Fruit fly (Drosophila melanogaster): ENCODE measurements around the gene Dhfr.

Gene Dhfr

dm6 chr3R:16453597-16453996 is 27.4 kb upstream of the Dhfr start, which contains the start of gene Pak3 (continued):
- TF ChIP-seq toy (GFP tag; IDR thresholded peaks at IDR 0.05) (no peak), CG4328 (GFP tag; optimal IDR thresholded peaks at IDR 0.05) (no peak), Elba2 (GFP tag; optimal IDR thresholded peaks at IDR 0.05) (no peak), chm (GFP tag; IDR thresholded peaks at IDR 0.05) (no peak; the same call in 1 of the 2 replicates), Xbp1 (GFP tag; optimal IDR thresholded peaks at IDR 0.05) (no peak), Dip2 (GFP tag; IDR thresholded peaks at IDR 0.05) (no peak), mirr (GFP tag; optimal IDR thresholded peaks at IDR 0.05) (no peak), aop (GFP tag; IDR thresholded peaks at IDR 0.05) (no peak), Sox102F (GFP tag; optimal IDR thresholded peaks at IDR 0.05) (no peak), CG2116 (GFP tag; optimal IDR thresholded peaks at IDR 0.05) (peak; percentile 60), Myb (GFP tag; optimal IDR thresholded peaks at IDR 0.05) (no peak), CG10543 (GFP tag; optimal IDR thresholded peaks at IDR 0.05) (no peak), vvl (GFP tag; IDR thresholded peaks at IDR 0.05) (peak; percentile 33; the same call in 1 of the 2 replicates), CG15514 (GFP tag; optimal IDR thresholded peaks at IDR 0.05) (peak; percentile 82), CG3838 (GFP tag; optimal IDR thresholded peaks at IDR 0.05) (no peak), E2f1 (GFP tag; IDR thresholded peaks at IDR 0.05) (no peak), wor (GFP tag; IDR thresholded peaks at IDR 0.05) (no peak), az2 (GFP tag; optimal IDR thresholded peaks at IDR 0.05) (no peak), CG14860 (GFP tag; IDR thresholded peaks at IDR 0.05; ENCODE audit: partially characterized antibody) (peak; percentile 53; the same call in 1 of the 3 replicates), Dll (GFP tag; IDR thresholded peaks at IDR 0.05; ENCODE audit: partially characterized antibody) (peak; percentile 60; the same call in 3 of the 4 replicates), MESR4 (GFP tag; optimal IDR thresholded peaks at IDR 0.05) (peak; percentile 74), wek (GFP tag; optimal IDR thresholded peaks at IDR 0.05) (no peak), CG2712 (tag; optimal IDR thresholded peaks at IDR 0.05) (peak; percentile 43), CG4707 (GFP tag; optimal IDR thresholded peaks at IDR 0.05) (no peak), CG15696 (tag; optimal IDR thresholded peaks at IDR 0.05) (no peak), ken (GFP tag; IDR thresholded peaks at IDR 0.05) (no peak), Neu2 (GFP tag; optimal IDR thresholded peaks at IDR 0.05; ENCODE audit: borderline replicate concordance) (no peak), lilli (GFP tag; optimal IDR thresholded peaks at IDR 0.05) (no peak), Optix (GFP tag; IDR thresholded peaks at IDR 0.05) (no peak), CG15073 (GFP tag; optimal IDR thresholded peaks at IDR 0.05) (no peak), Lim3 (GFP tag; IDR thresholded peaks at IDR 0.05) (no peak)

DNA sequence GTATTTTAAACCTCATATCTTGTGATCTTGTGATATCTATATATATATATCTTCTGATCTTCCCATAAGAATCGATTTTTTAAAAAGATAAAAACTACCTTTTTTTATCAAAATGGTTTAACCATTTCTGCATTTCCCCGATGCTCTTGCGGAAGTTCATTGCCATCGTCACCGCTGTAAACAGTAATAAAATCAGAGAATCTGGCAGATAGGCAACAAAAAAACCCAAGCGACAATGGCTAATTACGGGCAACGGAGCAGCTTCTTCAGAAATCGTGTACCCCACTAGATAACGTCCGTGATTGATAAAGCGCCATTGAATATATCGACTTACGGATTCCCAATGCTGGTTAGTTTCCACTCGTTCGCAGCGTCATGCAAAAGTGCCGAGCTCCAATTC is 26.8 kb upstream of the Dhfr start, which contains the start of gene CG10405:
CG10405 (plus strand) TSS at position 301 of the 400 bp plus-strand sequence.
- TF ChIP-seq dysf (GFP tag; IDR thresholded peaks at IDR 0.05) (no peak), sens (GFP tag) (peak; percentile 31)

DNA sequence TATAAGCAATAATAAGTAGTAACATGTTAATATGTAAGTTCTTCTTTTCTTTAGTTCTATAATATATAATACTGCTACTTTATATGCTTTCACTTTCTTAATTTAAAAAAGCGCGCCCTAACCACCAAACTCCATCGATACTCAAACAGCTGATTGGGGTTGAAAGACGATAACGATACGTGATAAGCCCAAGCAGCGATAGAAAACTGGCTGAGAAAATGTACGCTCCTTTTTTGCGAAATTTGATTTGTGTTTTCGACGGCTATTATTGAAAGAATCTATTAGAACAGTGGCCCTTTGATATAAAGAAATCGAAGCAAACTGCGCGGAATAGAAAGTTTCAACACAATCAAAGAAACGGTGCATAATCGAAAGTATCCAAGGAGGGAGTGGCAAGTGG is 25.1 kb upstream of the Dhfr start, which contains the start of gene CG14883:
CG14883 (plus strand) TSS at position 178 of the 400 bp plus-strand sequence.
- TF ChIP-seq Dref (GFP tag; IDR thresholded peaks at IDR 0.05) (peak; percentile 69), crp (GFP tag; optimal IDR thresholded peaks at IDR 0.05) (peak in 1 of 2 experiments; percentile 89), eyg (GFP tag; optimal IDR thresholded peaks at IDR 0.05) (no peak), NfI (GFP tag; optimal IDR thresholded peaks at IDR 0.05) (no peak), row (GFP tag; IDR thresholded peaks at IDR 0.05) (no peak), trem (tag; optimal IDR thresholded peaks at IDR 0.05) (peak; percentile 58), bigmax (GFP tag; optimal IDR thresholded peaks at IDR 0.05) (peak; percentile 79), sna (GFP tag; IDR thresholded peaks at IDR 0.05; ENCODE audit: partially characterized antibody) (peak; percentile 55; the same call in 1 of the 2 replicates), Dll (GFP tag; IDR thresholded peaks at IDR 0.05; ENCODE audit: partially characterized antibody) (peak; percentile 58; the same call in 2 of the 4 replicates), knrl (GFP tag; IDR thresholded peaks at IDR 0.05; ENCODE audit: partially characterized antibody) (0 out of 3 replicates have a peak, but pooled peaks have one; percentile 17), Bgb (GFP tag; IDR thresholded peaks at IDR 0.05; ENCODE audit: partially characterized antibody) (peak; percentile 40; the same call in 1 of the 2 replicates), CG10274 (GFP tag; optimal IDR thresholded peaks at IDR 0.05) (no peak), CG2116 (GFP tag; optimal IDR thresholded peaks at IDR 0.05) (peak; percentile 70), CG6272 (GFP tag; IDR thresholded peaks at IDR 0.05) (no peak), CoRest (tag; optimal IDR thresholded peaks at IDR 0.05) (no peak), Blimp-1 (GFP tag; optimal IDR thresholded peaks at IDR 0.05) (peak; percentile 98), CG7839 (tag; optimal IDR thresholded peaks at IDR 0.05) (no peak), Optix (GFP tag; IDR thresholded peaks at IDR 0.05) (no peak), Hmx (GFP tag; optimal IDR thresholded peaks at IDR 0.05) (no peak)
